Fruit fly (Drosophila melanogaster) whole organism, embryonic: ENCODE results near the gene CG12516.

Experiments
- Blimp-1 ChIP-seq: fragments of 200-800 bp; sonication (Bioruptor generic); optimal IDR thresholded peaks from 3 replicates; lab custom pipeline; 2018; ENCODE audit warnings: missing biosample characterization, missing genetic modification characterization, mild to moderate bottlenecking, moderate library complexity, missing genetic modification reagents
- CG10366 ChIP-seq: fragments of 200-800 bp; sonication (Bioruptor generic); IDR thresholded peaks from 2 replicates; pipeline ENCODE4 v1.3.6; 2022; ENCODE audit warnings: missing biosample characterization, missing genetic modification characterization
- CG11560 ChIP-seq: fragments of 200-800 bp; sonication (Bioruptor generic); IDR thresholded peaks from 3 replicates; pipeline ENCODE4 v1.3.6; 2022; ENCODE audit warnings: missing biosample characterization, missing genetic modification characterization
- CG12071 ChIP-seq: fragments of 200-800 bp; sonication (Bioruptor generic); optimal IDR thresholded peaks from 3 replicates; lab custom pipeline; 2018; ENCODE audit warnings: missing biosample characterization, mild to moderate bottlenecking, missing genetic modification characterization
- CG15269 ChIP-seq: fragments of 200-800 bp; sonication (Bioruptor generic); optimal IDR thresholded peaks from 2 replicates; lab custom pipeline; 2018; ENCODE audit warnings: missing biosample characterization, mild to moderate bottlenecking, missing genetic modification characterization, moderate library complexity
- CG16863 ChIP-seq: fragments of 200-800 bp; sonication (Bioruptor generic); optimal IDR thresholded peaks from 3 replicates; lab custom pipeline; 2016; ENCODE audit warnings: missing biosample characterization, missing genetic modification characterization
- CG17385 ChIP-seq: fragments of 200-800 bp; sonication (Bioruptor generic); optimal IDR thresholded peaks from 3 replicates; lab custom pipeline; 2018; ENCODE audit warnings: missing biosample characterization, mild to moderate bottlenecking, missing genetic modification characterization
- CG17829 ChIP-seq: fragments of 200-800 bp; optimal IDR thresholded peaks from 2 replicates; lab custom pipeline; 2019; ENCODE audit warnings: missing biosample characterization, mild to moderate bottlenecking, missing genetic modification characterization, moderate library complexity
- CG17912 ChIP-seq: fragments of 200-800 bp; sonication (Bioruptor generic); optimal IDR thresholded peaks from 2 replicates; lab custom pipeline; 2018; ENCODE audit warnings: missing biosample characterization, mild to moderate bottlenecking, missing genetic modification characterization
- CG2678 ChIP-seq: fragments of 200-800 bp; sonication (Bioruptor generic); optimal IDR thresholded peaks from 3 replicates; lab custom pipeline; 2019; ENCODE audit warnings: missing biosample characterization, mild to moderate bottlenecking, missing genetic modification characterization, moderate library complexity
- CG30431 ChIP-seq: fragments of 200-800 bp; sonication (Bioruptor generic); optimal IDR thresholded peaks from 2 replicates; lab custom pipeline; 2017; ENCODE audit warnings: missing biosample characterization, missing genetic modification characterization
- CG32767 ChIP-seq: fragments of 200-800 bp; sonication (Bioruptor generic); IDR thresholded peaks from 2 replicates; pipeline ENCODE4 v1.3.6; 2022; ENCODE audit warnings: missing biosample characterization, missing genetic modification characterization
- CG3407 ChIP-seq: fragments of 200-800 bp; sonication (Bioruptor generic); optimal IDR thresholded peaks from 2 replicates; lab custom pipeline; 2018; ENCODE audit warnings: missing biosample characterization, mild to moderate bottlenecking, missing genetic modification characterization
- CG3726 ChIP-seq: fragments of 200-800 bp; sonication (Bioruptor generic); IDR thresholded peaks from 3 replicates; pipeline ENCODE4, ENCODE4 v1.3.6; 2022; ENCODE audit warnings: missing biosample characterization, missing genetic modification characterization
- CG3847 ChIP-seq: fragments of 200-800 bp; sonication (Bioruptor generic); IDR thresholded peaks from 2 replicates; pipeline ENCODE4 v1.3.6; 2022; ENCODE audit warnings: missing biosample characterization, missing genetic modification characterization
- CG4282 ChIP-seq: fragments of 200-800 bp; sonication (Bioruptor generic); optimal IDR thresholded peaks from 2 replicates; lab custom pipeline; 2016; ENCODE audit warnings: missing biosample characterization, missing genetic modification characterization
- CG6272 ChIP-seq: fragments of 200-800 bp; sonication (Bioruptor generic); IDR thresholded peaks from 2 replicates; pipeline ENCODE4 v1.3.6; 2022; ENCODE audit warnings: missing biosample characterization, missing genetic modification characterization
- CG8478 ChIP-seq: fragments of >200 bp; optimal IDR thresholded peaks from 2 replicates; lab custom pipeline; 2018
- Chrac-16 ChIP-seq: fragments of 200-800 bp; sonication (Bioruptor generic); optimal IDR thresholded peaks from 3 replicates; lab custom pipeline; 2016; ENCODE audit warnings: missing biosample characterization, missing genetic modification characterization
- Drgx ChIP-seq: fragments of 200-800 bp; sonication (Bioruptor generic); IDR thresholded peaks from 2 replicates; pipeline ENCODE4 v1.3.6; 2022; ENCODE audit warnings: missing biosample characterization, missing genetic modification characterization
- Hey ChIP-seq: fragments of 200-800 bp; sonication (Bioruptor generic); optimal IDR thresholded peaks from 3 replicates; lab custom pipeline; 2018; ENCODE audit warnings: missing biosample characterization, mild to moderate bottlenecking, missing genetic modification characterization
- Hr39 ChIP-seq: fragments of >200 bp; optimal IDR thresholded peaks from 2 replicates; lab custom pipeline; 2017
- Hr78 ChIP-seq, 2 experiments: fragments of 200-800 bp in 1 of 2; fragments of >200 bp in 1 of 2; sonication (Bioruptor generic) in 1 of 2; optimal IDR thresholded peaks; 2 replicates each; lab custom pipeline; 2017 to 2019; ENCODE audit warnings: missing biosample characterization in 2 of 2, missing genetic modification characterization in 2 of 2, mild to moderate bottlenecking in 1 of 2, moderate library complexity in 1 of 2
- NC2β ChIP-seq: fragments of 200-800 bp; sonication (Bioruptor generic); optimal IDR thresholded peaks from 2 replicates; lab custom pipeline; 2016; ENCODE audit warnings: missing biosample characterization, missing genetic modification characterization
- Nf-YA ChIP-seq: fragments of 200-800 bp; sonication (Bioruptor generic); IDR thresholded peaks from 2 replicates; pipeline ENCODE4 v1.3.6; 2022; ENCODE audit warnings: missing biosample characterization, missing genetic modification characterization
- Nf-YB ChIP-seq: fragments of 200-800 bp; sonication (Bioruptor generic); optimal IDR thresholded peaks from 3 replicates; lab custom pipeline; 2019; ENCODE audit warnings: missing biosample characterization, mild to moderate bottlenecking, missing genetic modification characterization, moderate library complexity
- Scr ChIP-seq: fragments of 200-800 bp; sonication (Bioruptor generic); IDR thresholded peaks from 2 replicates; pipeline ENCODE4 v1.3.6; 2022; ENCODE audit warnings: missing biosample characterization, missing genetic modification characterization; ENCODE audit not compliant: partially characterized antibody
- Sin3A ChIP-seq: fragments of >200 bp; optimal IDR thresholded peaks from 2 replicates; lab custom pipeline; 2018
- al ChIP-seq: fragments of 200-800 bp; sonication (Bioruptor generic); IDR thresholded peaks from 2 replicates; pipeline ENCODE4 v1.3.6; 2022; ENCODE audit warnings: missing biosample characterization, missing genetic modification characterization
- amos ChIP-seq: fragments of 200-800 bp; sonication (Bioruptor generic); IDR thresholded peaks from 2 replicates; pipeline ENCODE4 v1.3.6; 2022; ENCODE audit warnings: missing biosample characterization, missing genetic modification characterization; ENCODE audit not compliant: partially characterized antibody
- ara ChIP-seq: fragments of 200-800 bp; sonication (Bioruptor generic); IDR thresholded peaks from 2 replicates; pipeline ENCODE4 v1.3.6; 2022; ENCODE audit warnings: missing biosample characterization, missing genetic modification characterization
- btn ChIP-seq: fragments of 200-800 bp; sonication (Bioruptor generic); optimal IDR thresholded peaks from 2 replicates; lab custom pipeline; 2016; ENCODE audit warnings: missing biosample characterization, missing genetic modification characterization
- cg ChIP-seq: fragments of 200-800 bp; sonication (Bioruptor generic); optimal IDR thresholded peaks from 3 replicates; lab custom pipeline; 2019; ENCODE audit warnings: missing biosample characterization, mild to moderate bottlenecking, missing genetic modification characterization, moderate library complexity
- chm ChIP-seq: fragments of 200-800 bp; sonication (Bioruptor generic); IDR thresholded peaks from 2 replicates; pipeline ENCODE4 v1.3.6; 2022; ENCODE audit warnings: missing biosample characterization, missing genetic modification characterization
- crp ChIP-seq, 2 experiments: fragments of 200-800 bp; sonication (Bioruptor generic); optimal IDR thresholded peaks; 2 replicates in 1 of 2; 3 replicates in 1 of 2; lab custom pipeline; 2017; ENCODE audit warnings: missing biosample characterization in 2 of 2, missing genetic modification characterization in 2 of 2, mild to moderate bottlenecking in 1 of 2, moderate library complexity in 1 of 2
- dati ChIP-seq: fragments of 200-800 bp; sonication (Bioruptor generic); IDR thresholded peaks from 2 replicates; pipeline ENCODE4 v1.3.6; 2022; ENCODE audit warnings: missing biosample characterization, missing genetic modification characterization
- exex ChIP-seq: fragments of 200-800 bp; sonication (Bioruptor generic); optimal IDR thresholded peaks from 4 replicates; lab custom pipeline; 2018; ENCODE audit warnings: missing biosample characterization, mild to moderate bottlenecking, missing genetic modification characterization, moderate library complexity
- fd96Cb ChIP-seq: fragments of 200-800 bp; sonication (Bioruptor generic); optimal IDR thresholded peaks from 2 replicates; lab custom pipeline; 2018; ENCODE audit warnings: missing biosample characterization, mild to moderate bottlenecking, missing genetic modification characterization, moderate library complexity
- luna ChIP-seq: fragments of 200-800 bp; sonication (Bioruptor generic); optimal IDR thresholded peaks from 2 replicates; lab custom pipeline; 2016; ENCODE audit warnings: missing biosample characterization, missing genetic modification characterization
- mld ChIP-seq: fragments of 200-800 bp; sonication (Bioruptor generic); IDR thresholded peaks from 3 replicates; pipeline ENCODE4 v1.3.6; 2022; ENCODE audit warnings: missing biosample characterization, missing genetic modification characterization; ENCODE audit not compliant: partially characterized antibody
- prd ChIP-seq, 3 experiments: fragments of >200 bp in 2 of 3; fragments of 200-800 bp in 1 of 3; sonication (Bioruptor generic) in 1 of 3; optimal IDR thresholded peaks in 2 of 3; IDR thresholded peaks in 1 of 3; 2 replicates in 2 of 3; 3 replicates in 1 of 3; pipeline versions ENCODE4 v1.3.6 to Lab custom; 2017 to 2022; ENCODE audit warnings: missing biosample characterization in 1 of 3, missing genetic modification characterization in 1 of 3
- pzg ChIP-seq: fragments of 200-800 bp; sonication (Bioruptor generic); optimal IDR thresholded peaks from 3 replicates; lab custom pipeline; 2018; ENCODE audit warnings: missing biosample characterization, mild to moderate bottlenecking, missing genetic modification characterization, moderate library complexity
- scrt ChIP-seq: fragments of 200-800 bp; sonication (Bioruptor generic); optimal IDR thresholded peaks from 2 replicates; lab custom pipeline; 2018; ENCODE audit warnings: missing biosample characterization, mild to moderate bottlenecking, missing genetic modification characterization, moderate library complexity
- sens ChIP-seq: fragments of 200-800 bp; sonication (Bioruptor generic); peaks from one replicate; lab custom pipeline; 2016; ENCODE audit warnings: missing biosample characterization, missing genetic modification characterization
- sima ChIP-seq: fragments of 200-800 bp; sonication (Bioruptor generic); optimal IDR thresholded peaks from 2 replicates; lab custom pipeline; 2016; ENCODE audit warnings: missing biosample characterization, missing genetic modification characterization
- sisA ChIP-seq: fragments of 200-800 bp; sonication (Bioruptor generic); IDR thresholded peaks from 2 replicates; pipeline ENCODE4 v1.3.6; 2022; ENCODE audit warnings: missing biosample characterization, missing genetic modification characterization
- ssp ChIP-seq: fragments of 200-800 bp; sonication (Bioruptor generic); IDR thresholded peaks from 2 replicates; pipeline ENCODE4 v1.3.6; 2022; ENCODE audit warnings: missing biosample characterization, missing genetic modification characterization
- sug ChIP-seq: fragments of 200-800 bp; optimal IDR thresholded peaks from 2 replicates; lab custom pipeline; 2019; ENCODE audit warnings: missing biosample characterization, mild to moderate bottlenecking, missing genetic modification characterization, moderate library complexity
- ttk ChIP-seq: fragments of 200-800 bp; sonication (Bioruptor generic); IDR thresholded peaks from 2 replicates; pipeline ENCODE4 v2.1.2; 2022; ENCODE audit warnings: missing biosample characterization, missing genetic modification characterization
- wdn ChIP-seq: fragments of 200-800 bp; sonication (Bioruptor generic); IDR thresholded peaks from 2 replicates; pipeline ENCODE4 v1.3.6; 2022; ENCODE audit warnings: missing biosample characterization, missing genetic modification characterization

CG12516 gene

DNA sequence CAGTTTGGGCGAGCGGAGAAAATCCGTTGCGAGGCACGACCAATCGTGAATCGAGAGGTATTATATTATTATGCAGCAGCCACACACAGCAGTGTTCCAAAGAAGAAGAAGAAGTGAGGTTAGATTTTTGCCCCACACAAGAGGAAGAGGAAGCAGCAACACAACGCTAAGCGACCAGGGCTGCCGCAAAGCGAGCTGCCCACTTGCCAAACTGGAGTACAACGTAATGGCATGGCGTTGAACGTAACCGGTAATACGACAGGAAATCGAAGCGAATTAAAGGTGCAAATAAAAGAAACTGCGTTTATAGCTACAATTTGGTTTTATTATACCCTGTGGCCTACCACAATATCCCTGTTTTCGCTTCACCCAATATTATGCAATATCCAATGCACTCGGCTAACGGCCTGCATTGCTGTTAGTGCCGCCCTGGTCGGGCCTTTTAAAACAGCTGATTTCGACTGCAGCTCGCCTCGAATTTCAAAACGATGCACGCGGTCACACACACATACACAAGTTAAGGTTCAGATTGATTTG is 31.1 kb upstream of the CG12516 start (continued):
- TF ChIP-seq ttk (GFP tag; lab: Robert Waterston, UW) = peak; percentile 51; the same call in 1 of the 2 replicates
- peak; percentile 32 for TF ChIP-seq exex (tag; lab: Kevin White, UChicago)
- peak; percentile 44; the same call in 1 of the 2 replicates for TF ChIP-seq al
- peak; percentile 44; the same call in 1 of the 2 replicates for TF ChIP-seq CG32767 (GFP tag; lab: Robert Waterston, UW)
- no peak for TF ChIP-seq CG11560 (tag; lab: Robert Waterston, UW)
- no peak for TF ChIP-seq luna
- peak; percentile 78 for TF ChIP-seq chm (GFP tag; lab: Robert Waterston, UW)
- no peak for TF ChIP-seq prd (optimal IDR thresholded peaks at IDR 0.05; lab: Kevin White, UChicago)
- peak; percentile 80 for TF ChIP-seq prd (GFP tag; IDR thresholded peaks at IDR 0.05; lab: Robert Waterston, UW)
- peak; percentile 79 for TF ChIP-seq Chrac-16 (GFP tag; lab: Kevin White, UChicago)
- TF ChIP-seq CG12071 = peak; percentile 53
- no peak for TF ChIP-seq sima (GFP tag; lab: Kevin White, UChicago)
- TF ChIP-seq CG6272 (GFP tag; lab: Robert Waterston, UW) = no peak
- TF ChIP-seq CG4282 = peak; percentile 19
- TF ChIP-seq sug = peak; percentile 81
- TF ChIP-seq fd96Cb (tag; lab: Kevin White, UChicago) = peak; percentile 53
- TF ChIP-seq NC2β = peak; percentile 90
- TF ChIP-seq mld (GFP tag; lab: Robert Waterston, UW) = no peak
- TF ChIP-seq CG3407 (GFP tag; lab: Kevin White, UChicago) = peak; percentile 70
- peak; percentile 35; the same call in 1 of the 2 replicates for TF ChIP-seq Drgx (GFP tag; lab: Robert Waterston, UW)
- TF ChIP-seq CG16863 (GFP tag; lab: Kevin White, UChicago) = peak; percentile 64
- TF ChIP-seq sens (GFP tag; lab: Kevin White, UChicago) = peak; percentile 97
- TF ChIP-seq ssp (GFP tag; lab: Robert Waterston, UW) = peak; percentile 66
- peak; percentile 51 for TF ChIP-seq CG3847 (GFP tag; lab: Robert Waterston, UW)
- peak; percentile 91 for TF ChIP-seq Sin3A (lab: Kevin White, UChicago)
- TF ChIP-seq CG3726 = peak; percentile 67; the same call in 1 of the 3 replicates
- TF ChIP-seq amos (GFP tag; lab: Robert Waterston, UW) = peak; percentile 30; the same call in 1 of the 2 replicates
- TF ChIP-seq sisA = peak; percentile 71
- TF ChIP-seq CG2678 = peak; percentile 74
- peak; percentile 68 for TF ChIP-seq CG15269 (tag; lab: Kevin White, UChicago)
- peak in 1 of 2 experiments; percentile 24 for TF ChIP-seq Hr78 (GFP tag; optimal IDR thresholded peaks at IDR 0.05; lab: Kevin White, UChicago)
- TF ChIP-seq CG17912 (GFP tag; lab: Kevin White, UChicago) = peak; percentile 28
- TF ChIP-seq btn (GFP tag; lab: Kevin White, UChicago) = peak; percentile 54
- no peak for TF ChIP-seq CG8478 (lab: Kevin White, UChicago)
- peak; percentile 59 for TF ChIP-seq Hey (tag; lab: Kevin White, UChicago)
- peak; percentile 76 for TF ChIP-seq scrt (GFP tag; lab: Kevin White, UChicago)
- peak; percentile 60 for TF ChIP-seq Nf-YB (GFP tag; lab: Kevin White, UChicago)
- no peak for TF ChIP-seq Nf-YA
- TF ChIP-seq pzg (GFP tag; lab: Kevin White, UChicago) = peak; percentile 77
- peak; percentile 51 for TF ChIP-seq Blimp-1
- no peak for TF ChIP-seq cg (GFP tag; lab: Kevin White, UChicago)
- TF ChIP-seq wdn (GFP tag; lab: Robert Waterston, UW) = peak; percentile 65
- TF ChIP-seq Hr39 (lab: Kevin White, UChicago) = no peak
- peak; percentile 73 to 93 for TF ChIP-seq crp (GFP tag; optimal IDR thresholded peaks at IDR 0.05; lab: Kevin White, UChicago)
- peak; percentile 41 for TF ChIP-seq CG30431 (GFP tag; lab: Kevin White, UChicago)
- TF ChIP-seq CG10366 = peak; percentile 57
- TF ChIP-seq CG17829 (tag; lab: Kevin White, UChicago) = peak; percentile 80
- TF ChIP-seq Scr = no peak; the same call in 1 of the 2 replicates
- peak; percentile 64 for TF ChIP-seq ara
- 0 out of 2 replicates have a peak, but pooled peaks have one; percentile 16 for TF ChIP-seq dati (GFP tag; lab: Robert Waterston, UW)
- TF ChIP-seq CG17385 (GFP tag; lab: Kevin White, UChicago) = peak; percentile 100
